Worm (Caenorhabditis elegans): Measurements from ENCODE around the gene T26E4.9.

DNA sequence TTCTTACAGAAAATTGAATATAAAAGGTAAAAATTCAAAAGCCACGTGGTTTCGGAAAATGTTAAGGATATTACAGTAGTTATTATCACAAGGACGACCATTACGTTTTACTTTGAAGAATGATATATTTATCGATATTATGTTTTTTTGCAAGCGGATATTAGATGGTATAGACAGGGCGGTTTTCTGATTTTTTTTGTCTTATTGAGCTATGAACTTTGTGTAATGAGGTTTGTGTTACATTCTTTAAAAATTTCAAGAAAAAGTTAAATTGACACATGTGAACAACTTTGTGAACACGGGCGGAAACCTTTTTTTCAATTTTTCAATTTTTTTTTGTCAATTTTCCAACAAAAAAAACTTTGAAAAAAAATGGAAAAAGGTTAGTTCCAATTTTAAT, 22.3 kb upstream of the T26E4.9 start, which contains the start of gene srbc-50:
- TF ChIP-seq elt-3 (tag; optimal IDR thresholded peaks at IDR 0.05): no peak
- TF ChIP-seq ama-1 (optimal IDR thresholded peaks at IDR 0.05): no peak
- no peak for TF ChIP-seq unc-39 (tag; optimal IDR thresholded peaks at IDR 0.05)
- TF ChIP-seq nhr-237 (tag; optimal IDR thresholded peaks at IDR 0.05): no peak
- TF ChIP-seq nhr-11 (tag; optimal IDR thresholded peaks at IDR 0.05): no peak
- TF ChIP-seq F13H6.1 (tag; optimal IDR thresholded peaks at IDR 0.05): no peak
- no peak for TF ChIP-seq nhr-6 (tag; optimal IDR thresholded peaks at IDR 0.05)
- no peak for TF ChIP-seq mdl-1 (tag; optimal IDR thresholded peaks at IDR 0.05)
